Worm (Caenorhabditis elegans) whole organism, young adult: Measurements from ENCODE around the gene rpl-11.1.
"Not testable (repeated sequence)": the region's sequence is repeated elsewhere in the genome, so short reads cannot be mapped to it uniquely, and the experiment has no call there.

ENCODE experiments used
- F33H1.4 ChIP-seq: fragments of 200-800 bp; sonication (Bioruptor generic); IDR thresholded peaks from 2 replicates; pipeline ENCODE4 v1.3.6; 2022; ENCODE audit warnings: missing genetic modification reagents, missing genetic modification characterization, missing compliant biosample characterization
- ama-1 ChIP-seq, 3 experiments: fragments of 150-350 bp in 1 of 3; sonication (generic microtip) in 2 of 3; optimal IDR thresholded peaks; 2 replicates each; lab custom pipeline; 2014 to 2018; ENCODE audit warnings: missing biosample characterization in 2 of 3, missing genetic modification characterization in 2 of 3, missing genetic modification reagents in 2 of 3
- attf-3 ChIP-seq: fragments of 200-800 bp; sonication (Bioruptor generic); conservative IDR thresholded peaks from 2 replicates; pipeline ENCODE4 v1.3.6; 2022; ENCODE audit warnings: missing genetic modification reagents, missing genetic modification characterization, missing compliant biosample characterization
- chd-7 ChIP-seq: sonication (generic microtip); optimal IDR thresholded peaks from 2 replicates; lab custom pipeline; 2016; ENCODE audit warnings: mild to moderate bottlenecking, missing genetic modification characterization, moderate library complexity, missing compliant biosample characterization
- dox-1 ChIP-seq: fragments of 200-800 bp; sonication (Bioruptor generic); IDR thresholded peaks from 2 replicates; pipeline ENCODE4 v1.3.6; 2022; ENCODE audit warnings: missing genetic modification reagents, missing genetic modification characterization, missing compliant biosample characterization
- egl-18 ChIP-seq: fragments of 200-800 bp; sonication (Bioruptor generic); IDR thresholded peaks from 2 replicates; pipeline ENCODE4 v1.3.6; 2022; ENCODE audit warnings: missing genetic modification reagents, missing genetic modification characterization, missing compliant biosample characterization
- ets-4 ChIP-seq: fragments of 200-800 bp; sonication (Bioruptor generic); optimal IDR thresholded peaks from 2 replicates; lab custom pipeline; 2018; ENCODE audit warnings: mild to moderate bottlenecking, missing genetic modification characterization, missing compliant biosample characterization
- gei-17 ChIP-seq: fragments of 200-800 bp; sonication (Bioruptor generic); optimal IDR thresholded peaks from 2 replicates; lab custom pipeline; 2018; ENCODE audit warnings: mild to moderate bottlenecking, missing genetic modification characterization, missing compliant biosample characterization
- let-526 ChIP-seq: fragments of 200-800 bp; sonication (Bioruptor generic); IDR thresholded peaks from 2 replicates; pipeline ENCODE4 v1.3.6; 2022; ENCODE audit warnings: missing genetic modification reagents, missing genetic modification characterization, missing compliant biosample characterization
- nhr-179 ChIP-seq: sonication (generic microtip); optimal IDR thresholded peaks from 2 replicates; lab custom pipeline; 2016; ENCODE audit warnings: mild to moderate bottlenecking, missing genetic modification characterization, missing compliant biosample characterization
- snpc-3.4 ChIP-seq: sonication (generic microtip); optimal IDR thresholded peaks from 2 replicates; lab custom pipeline; 2017; ENCODE audit warnings: missing genetic modification characterization, mild to moderate bottlenecking, missing compliant biosample characterization, antibody characterized with exemption, moderate library complexity, missing genotype, missing genetic modification reagents
- snpc-4 ChIP-seq, 5 experiments: fragments of 150-350 bp in 1 of 5; sonication (generic microtip) in 4 of 5; optimal IDR thresholded peaks; 2 replicates each; lab custom pipeline; 2014 to 2018; ENCODE audit warnings: missing genetic modification characterization in 5 of 5, missing biosample characterization in 3 of 5, antibody characterized with exemption in 2 of 5, mild to moderate bottlenecking in 2 of 5, missing compliant biosample characterization in 2 of 5, missing genotype in 2 of 5, moderate library complexity in 2 of 5, missing genetic modification reagents in 1 of 5
- ztf-18 ChIP-seq: sonication (generic microtip); optimal IDR thresholded peaks from 2 replicates; lab custom pipeline; 2016; ENCODE audit warnings: missing genotype, mild to moderate bottlenecking, missing genetic modification characterization, missing compliant biosample characterization
- ztf-28 ChIP-seq: fragments of 200-800 bp; sonication (Bioruptor generic); IDR thresholded peaks from 2 replicates; pipeline ENCODE4 v1.3.6; 2022; ENCODE audit warnings: missing genetic modification reagents, missing genetic modification characterization, missing compliant biosample characterization

DNA sequence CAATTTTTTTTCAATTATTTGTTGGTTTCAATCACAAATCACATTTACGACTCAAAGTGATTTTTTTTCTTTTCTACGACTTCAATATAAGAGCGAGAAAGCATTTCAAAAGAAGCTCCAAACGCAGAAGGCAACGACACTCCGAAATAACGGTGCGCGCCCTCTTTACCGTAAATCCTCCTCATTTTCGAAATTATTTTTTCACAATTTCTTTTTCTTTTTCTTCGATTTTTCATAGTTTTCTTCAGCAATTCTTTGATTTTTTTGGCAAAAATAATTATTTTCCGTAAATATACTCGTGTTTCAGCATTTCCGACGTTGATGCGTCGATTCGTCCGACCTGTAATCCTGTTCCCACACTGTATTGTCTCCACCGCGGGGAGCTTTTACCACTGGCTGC lies 15.2 kb downstream of the rpl-11.1 start, which contains the start of gene F40C5.2:
- TF ChIP-seq dox-1 (GFP tag; lab: Robert Waterston, UW); egl-18 (GFP tag; lab: Robert Waterston, UW); attf-3; snpc-3.4 (tag; lab: Kevin White, UChicago); snpc-4 (GFP tag; optimal IDR thresholded peaks at IDR 0.05; lab: Kevin White, UChicago); snpc-4 (tag; optimal IDR thresholded peaks at IDR 0.05; lab: Kevin White, UChicago); ztf-28 (GFP tag; lab: Robert Waterston, UW); ets-4 (GFP tag; lab: Kevin White, UChicago); let-526 (GFP tag; lab: Robert Waterston, UW); nhr-179 (tag; lab: Kevin White, UChicago); gei-17 (GFP tag; lab: Kevin White, UChicago); F33H1.4 (GFP tag; lab: Robert Waterston, UW); ama-1 (optimal IDR thresholded peaks at IDR 0.05; lab: Kevin White, UChicago); ama-1 (GFP tag; optimal IDR thresholded peaks at IDR 0.05; lab: Kevin White, UChicago); ztf-18 (tag; lab: Kevin White, UChicago); chd-7: not testable (repeated sequence)
